Worm (Caenorhabditis elegans) whole organism, L4 larva: Measurements from ENCODE around the gene srh-137.

Experiments
- F49E8.2 ChIP-seq: sonication (generic microtip); optimal IDR thresholded peaks from 2 replicates; lab custom pipeline; 2016; ENCODE audit warnings: missing compliant biosample characterization, mild to moderate bottlenecking, missing genetic modification characterization, borderline replicate concordance
- dmd-9 ChIP-seq: fragments of 200-800 bp; sonication (Bioruptor generic); IDR thresholded peaks from 2 replicates; pipeline ENCODE4 v1.3.6; 2022; ENCODE audit warnings: missing genetic modification reagents, missing genetic modification characterization, missing compliant biosample characterization
- dpl-1 ChIP-seq: fragments of 150-350 bp; optimal IDR thresholded peaks from 2 replicates; lab custom pipeline; 2014; ENCODE audit warnings: missing biosample characterization, missing genetic modification reagents, missing genetic modification characterization
- egl-43 ChIP-seq: fragments of 200-800 bp; sonication (Bioruptor generic); IDR thresholded peaks from 2 replicates; pipeline ENCODE4 v1.3.6; 2022; ENCODE audit warnings: missing genetic modification reagents, missing genetic modification characterization, missing compliant biosample characterization
- mxl-3 ChIP-seq: fragments of 200-800 bp; sonication (Bioruptor generic); optimal IDR thresholded peaks from 2 replicates; lab custom pipeline; 2018; ENCODE audit warnings: mild to moderate bottlenecking, missing genetic modification characterization, missing compliant biosample characterization
- nhr-237 ChIP-seq: sonication (generic microtip); optimal IDR thresholded peaks from 2 replicates; lab custom pipeline; 2017; ENCODE audit warnings: missing biosample characterization, missing genetic modification characterization
- snpc-4 ChIP-seq: fragments of 150-350 bp; optimal IDR thresholded peaks from 2 replicates; lab custom pipeline; 2014; ENCODE audit warnings: missing biosample characterization, missing genetic modification characterization
- zag-1 ChIP-seq: fragments of 150-350 bp; optimal IDR thresholded peaks from 2 replicates; lab custom pipeline; 2014; ENCODE audit warnings: missing biosample characterization, missing genetic modification characterization

DNA sequence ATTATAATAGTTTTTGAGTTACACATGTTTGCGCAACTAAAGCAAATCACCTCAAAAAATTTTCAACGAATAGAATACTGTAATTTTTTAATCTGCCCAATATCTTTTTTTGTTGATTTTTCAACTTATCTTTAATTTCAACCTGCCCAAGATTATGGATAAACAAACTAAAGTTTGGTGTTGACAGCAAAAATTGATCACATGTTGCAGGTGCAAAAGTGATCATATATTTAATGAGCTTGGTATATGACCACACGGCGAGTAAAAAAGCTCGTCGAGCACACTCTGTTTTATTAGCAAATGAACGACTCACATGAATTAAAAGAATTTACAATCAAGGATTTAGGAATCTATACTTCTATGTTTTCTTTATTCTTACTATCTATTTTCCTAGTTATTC lies 40.9 kb downstream of the srh-137 start, which contains the start of gene srz-1:
- TF ChIP-seq mxl-3 (GFP tag; lab: Kevin White, UChicago) (no peak), nhr-237 (tag; lab: Kevin White, UChicago) (no peak), F49E8.2 (no peak), snpc-4 (no peak), dmd-9 (no peak), dpl-1 (GFP tag; lab: Kevin White, UChicago) (no peak), egl-43 (no peak), zag-1 (tag; lab: Kevin White, UChicago) (no peak)
